Worm (Caenorhabditis elegans): Measurements from ENCODE around the gene ZK637.4.

ce11 chrIII:8867922-8868655, 25.5 kb upstream of the ZK637.4 start:
- TF ChIP-seq dve-1 (tag; optimal IDR thresholded peaks at IDR 0.05) = no peak
- no peak for TF ChIP-seq lim-6 (tag; optimal IDR thresholded peaks at IDR 0.05)
- no peak for TF ChIP-seq dmd-4 (tag; optimal IDR thresholded peaks at IDR 0.05; ENCODE audit: borderline replicate concordance)
- TF ChIP-seq hlh-8 (tag; optimal IDR thresholded peaks at IDR 0.05) = no peak
- no peak for TF ChIP-seq pqm-1 (tag; optimal IDR thresholded peaks at IDR 0.05)
- TF ChIP-seq hlh-30 (tag; optimal IDR thresholded peaks at IDR 0.05; ENCODE audit: insufficient read depth) = no peak
- TF ChIP-seq F13H6.1 (tag; optimal IDR thresholded peaks at IDR 0.05) = no peak
- TF ChIP-seq che-1 (tag; optimal IDR thresholded peaks at IDR 0.05) = no peak
- TF ChIP-seq pha-4 (tag; optimal IDR thresholded peaks at IDR 0.05) = no peak
- TF ChIP-seq fkh-6 (tag; optimal IDR thresholded peaks at IDR 0.05) = no peak
- no peak for TF ChIP-seq sdc-2 (tag; optimal IDR thresholded peaks at IDR 0.05)
